Worm (Caenorhabditis elegans): ENCODE measurements around the gene tyr-1.

DNA sequence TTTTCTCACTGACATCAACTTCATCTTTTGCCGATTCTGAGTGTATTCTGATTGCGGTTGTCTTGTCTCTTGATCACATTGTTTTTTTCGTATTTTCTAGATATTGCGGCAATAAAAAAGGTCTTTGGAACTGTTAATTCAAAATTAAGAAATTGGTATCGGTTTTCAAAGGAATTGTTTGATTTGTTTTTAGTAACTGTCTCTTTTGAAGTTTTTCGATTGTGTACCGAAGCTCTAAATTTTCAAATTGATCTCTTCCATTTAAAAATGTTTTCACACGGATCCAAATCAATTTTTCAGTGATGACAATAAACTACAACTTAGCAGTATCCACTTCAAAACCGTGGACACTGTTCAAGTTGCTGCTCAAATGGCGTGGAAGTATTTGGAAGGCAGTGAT lies 27.2 kb downstream of the tyr-1 start, which contains the start of gene best-24:
- TF ChIP-seq aly-1 (tag; optimal IDR thresholded peaks at IDR 0.05) = no peak
- no peak for TF ChIP-seq ceh-36 (tag; optimal IDR thresholded peaks at IDR 0.05)
- TF ChIP-seq tbx-11 (GFP tag; IDR thresholded peaks at IDR 0.05) = no peak
- TF ChIP-seq ama-1 (optimal IDR thresholded peaks at IDR 0.05) = no peak
- no peak for TF ChIP-seq hnd-1 (tag; optimal IDR thresholded peaks at IDR 0.05)
- no peak for TF ChIP-seq ets-7 (tag; optimal IDR thresholded peaks at IDR 0.05)
- no peak for TF ChIP-seq tra-4 (tag; optimal IDR thresholded peaks at IDR 0.05)
- no peak for TF ChIP-seq flt-1 (GFP tag; IDR thresholded peaks at IDR 0.05)
- TF ChIP-seq hmbx-1 (tag; optimal IDR thresholded peaks at IDR 0.05) = no peak
- TF ChIP-seq ceh-13 (GFP tag; optimal IDR thresholded peaks at IDR 0.05) = no peak
- no peak for TF ChIP-seq hmg-4 (GFP tag; optimal IDR thresholded peaks at IDR 0.05)
